Worm (Caenorhabditis elegans) whole organism, early embryonic: ENCODE measurements around the gene rop-1.

Source experiments
- B0310.2 ChIP-seq: sonication (generic microtip); optimal IDR thresholded peaks from 2 replicates; lab custom pipeline; 2016; ENCODE audit warnings: mild to moderate bottlenecking, missing genetic modification characterization, missing compliant biosample characterization
- F13C5.2 ChIP-seq: sonication (generic microtip); optimal IDR thresholded peaks from 2 replicates; lab custom pipeline; 2017; ENCODE audit warnings: mild to moderate bottlenecking, missing genetic modification characterization, inconsistent platforms, missing compliant biosample characterization
- aly-1 ChIP-seq: sonication (generic microtip); optimal IDR thresholded peaks from 2 replicates; lab custom pipeline; 2016; ENCODE audit warnings: missing genetic modification characterization, missing compliant biosample characterization
- ama-1 ChIP-seq: fragments of 150-350 bp; optimal IDR thresholded peaks from 2 replicates; lab custom pipeline; 2014
- flt-1 ChIP-seq: fragments of 200-800 bp; sonication (Bioruptor generic); IDR thresholded peaks from 2 replicates; pipeline ENCODE4 v1.3.6; 2022; ENCODE audit warnings: missing genetic modification characterization, missing compliant biosample characterization
- hmbx-1 ChIP-seq: sonication (generic microtip); optimal IDR thresholded peaks from 2 replicates; lab custom pipeline; 2016; ENCODE audit warnings: mild to moderate bottlenecking, missing genetic modification characterization, missing compliant biosample characterization
- hmg-4 ChIP-seq: fragments of 200-800 bp; sonication (Bioruptor generic); optimal IDR thresholded peaks from 2 replicates; lab custom pipeline; 2018; ENCODE audit warnings: mild to moderate bottlenecking, missing genetic modification characterization, missing compliant biosample characterization
- hnd-1 ChIP-seq: sonication (generic microtip); optimal IDR thresholded peaks from 2 replicates; lab custom pipeline; 2016; ENCODE audit warnings: missing genetic modification characterization, missing compliant biosample characterization
- pes-1 ChIP-seq: fragments of 200-800 bp; sonication (Bioruptor generic); IDR thresholded peaks from 2 replicates; pipeline ENCODE4 v1.3.6; 2022; ENCODE audit warnings: missing genetic modification reagents, missing genetic modification characterization, missing compliant biosample characterization
- sea-1 ChIP-seq: fragments of 200-800 bp; sonication (Bioruptor generic); conservative IDR thresholded peaks from 2 replicates; pipeline ENCODE4 v1.3.6; 2022; ENCODE audit warnings: missing genetic modification characterization, missing compliant biosample characterization
- tbx-11 ChIP-seq: fragments of 200-800 bp; sonication (Bioruptor generic); IDR thresholded peaks from 2 replicates; pipeline ENCODE4 v1.3.6; 2022; ENCODE audit warnings: missing genetic modification characterization, missing compliant biosample characterization
- tbx-37 ChIP-seq: fragments of 200-800 bp; sonication (Bioruptor generic); conservative IDR thresholded peaks from 2 replicates; pipeline ENCODE4 v1.3.6; 2022; ENCODE audit warnings: missing genetic modification reagents, missing genetic modification characterization, missing compliant biosample characterization
- tra-4 ChIP-seq: sonication (generic microtip); optimal IDR thresholded peaks from 2 replicates; lab custom pipeline; 2017; ENCODE audit warnings: missing genetic modification characterization, missing compliant biosample characterization

DNA sequence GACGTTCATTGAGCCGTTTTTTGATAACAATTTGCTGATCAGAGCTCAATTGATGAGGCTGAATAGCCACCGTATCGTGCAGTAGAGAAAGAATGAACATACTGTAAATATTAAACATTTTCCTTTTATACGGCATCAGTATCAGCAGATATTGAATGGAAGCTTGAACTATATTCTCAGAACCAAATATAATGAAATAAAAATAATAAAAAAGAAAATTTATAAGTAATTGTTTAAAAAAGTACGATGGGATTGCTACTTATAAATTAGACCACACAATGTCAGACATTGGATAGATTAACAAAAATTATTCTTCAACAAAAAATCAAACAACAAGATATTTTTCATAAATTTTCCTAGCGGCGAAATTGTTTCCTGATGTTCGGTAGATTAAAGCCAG lies 48.4 kb downstream of the rop-1 start, which contains the start of gene rpc-25:
- no peak for TF ChIP-seq ama-1
- no peak for TF ChIP-seq flt-1
- no peak for TF ChIP-seq hmbx-1
- TF ChIP-seq F13C5.2 (tag; lab: Kevin White, UChicago): no peak
- no peak for TF ChIP-seq hnd-1 (tag; lab: Kevin White, UChicago)
- TF ChIP-seq B0310.2 (tag; lab: Kevin White, UChicago): no peak
- no peak for TF ChIP-seq tbx-37
- TF ChIP-seq tra-4 (tag; lab: Kevin White, UChicago): no peak
- TF ChIP-seq tbx-11: no peak
- TF ChIP-seq pes-1 (GFP tag; lab: Robert Waterston, UW): no peak
- no peak for TF ChIP-seq sea-1 (GFP tag; lab: Robert Waterston, UW)
- no peak for TF ChIP-seq hmg-4 (GFP tag; lab: Kevin White, UChicago)
- TF ChIP-seq aly-1: no peak
